ENCODE assay signal across 1 fruit fly cellular context in the genomic region with DNA sequence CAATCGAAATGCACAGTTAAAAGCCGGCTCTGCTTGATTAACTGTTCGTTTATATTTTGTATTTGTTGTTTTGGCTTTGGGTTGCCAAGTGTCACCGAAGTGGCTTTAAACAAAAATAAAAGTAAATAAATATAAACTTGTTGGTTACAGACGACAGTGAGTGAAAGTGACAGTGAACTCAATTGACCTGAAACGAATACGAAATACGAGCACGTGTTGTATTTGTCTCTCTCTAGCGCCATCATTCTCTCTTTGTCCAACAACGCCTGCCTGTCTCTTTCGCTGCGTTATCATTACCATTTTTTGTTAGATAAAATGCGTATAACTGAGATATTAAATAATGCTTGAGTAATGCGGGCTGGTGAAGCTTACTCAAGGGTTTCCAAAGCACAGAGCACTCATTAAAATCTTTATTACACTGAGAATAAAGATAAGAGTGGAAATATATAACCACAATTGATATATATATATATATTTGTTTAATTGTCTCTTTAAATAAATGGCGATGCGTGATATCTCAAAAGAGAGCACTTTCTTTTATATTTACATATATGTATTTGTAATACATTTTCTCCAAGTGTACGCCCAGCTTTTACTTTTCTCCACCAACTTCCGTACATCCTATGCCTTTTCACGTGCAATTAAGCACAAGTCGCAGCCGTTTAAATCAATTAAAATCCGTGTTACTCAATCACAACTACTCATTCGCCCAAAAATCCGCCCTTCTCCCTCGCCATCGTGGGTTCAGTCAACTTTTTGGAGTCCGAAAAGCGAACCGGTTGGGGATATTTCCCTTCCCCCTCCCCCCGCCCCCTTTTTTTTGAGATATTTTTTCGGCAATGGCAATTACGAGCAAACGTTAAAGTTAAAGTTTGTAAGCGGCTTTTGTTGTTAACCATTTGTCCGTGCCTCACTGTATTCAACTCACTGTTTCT.
TF ChIP-seq lines count a peak whose summit lies in the region.

No protein-coding gene starts in this region.

TF ChIP-seq in whole organism, embryonic, 481 proteins besides CTCF, POLR2A, EP300 and RAD21 (continued from another document):
- TF ChIP-seq CG17361 (GFP tag; IDR thresholded peaks at IDR 0.05; lab: Robert Waterston, UW), result peak; percentile 61; the same call in 2 of the 3 replicates
- TF ChIP-seq repo (GFP tag; optimal IDR thresholded peaks at IDR 0.05; lab: Kevin White, UChicago), result no peak
- no peak for TF ChIP-seq CG9817 (tag; optimal IDR thresholded peaks at IDR 0.05; lab: Kevin White, UChicago)
- TF ChIP-seq CG17829 (tag; optimal IDR thresholded peaks at IDR 0.05; lab: Kevin White, UChicago), result peak; percentile 43
- peak; percentile 13 for TF ChIP-seq oc (tag; optimal IDR thresholded peaks at IDR 0.05; lab: Kevin White, UChicago)
- peak; percentile 57 for TF ChIP-seq CG2678 (tag; optimal IDR thresholded peaks at IDR 0.05; lab: Kevin White, UChicago)
- no peak for TF ChIP-seq vfl (GFP tag; optimal IDR thresholded peaks at IDR 0.05; lab: Kevin White, UChicago)
- peak; percentile 3 for TF ChIP-seq CG10267 (tag; optimal IDR thresholded peaks at IDR 0.05; lab: Kevin White, UChicago)
